Worm (Caenorhabditis elegans) whole organism, L4/young adult: ENCODE measurements around the gene F38A5.2.

Source experiments
- W03F9.2 ChIP-seq: fragments of 150-350 bp; optimal IDR thresholded peaks from 2 replicates; lab custom pipeline; 2014; ENCODE audit warnings: missing biosample characterization, missing genetic modification characterization
- him-1 ChIP-seq: sonication (generic microtip); optimal IDR thresholded peaks from 2 replicates; lab custom pipeline; 2016; ENCODE audit warnings: missing genotype, missing genetic modification reagents, missing genetic modification characterization, missing compliant biosample characterization

- TF ChIP-seq him-1 (tag; lab: Kevin White, UChicago) (no peak), W03F9.2 (no peak)
These were observed 38.2 kb upstream of the F38A5.2 start, which contains the start of gene C01B10.44 for ce11 chrIV:6623390-6623789.
